Worm (Caenorhabditis elegans): ENCODE results near the gene C08E8.9.

The C08E8.9 gene

DNA sequence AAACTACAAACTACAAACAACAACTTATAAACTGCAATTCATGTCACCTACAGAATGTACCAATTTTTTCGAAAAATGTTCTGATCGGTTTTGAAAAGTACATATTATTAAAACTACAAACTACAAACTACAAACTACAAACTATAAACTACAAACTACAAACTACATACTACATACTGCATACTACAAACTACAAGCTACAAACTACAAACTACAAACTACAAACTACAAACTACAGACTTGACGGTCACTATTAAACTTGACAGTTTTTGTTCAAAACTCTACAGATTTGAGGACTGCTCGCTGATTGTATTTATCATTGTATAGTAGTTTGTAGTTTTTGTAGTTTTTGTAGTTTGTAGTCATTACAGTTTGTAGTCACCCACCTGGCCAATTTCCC lies 10.4 kb upstream of the C08E8.9 start:
- TF ChIP-seq M03D4.4 (tag; optimal IDR thresholded peaks at IDR 0.05) (no peak), sem-2 (GFP tag; optimal IDR thresholded peaks at IDR 0.05) (no peak), ces-1 (GFP tag; optimal IDR thresholded peaks at IDR 0.05) (no peak)

DNA sequence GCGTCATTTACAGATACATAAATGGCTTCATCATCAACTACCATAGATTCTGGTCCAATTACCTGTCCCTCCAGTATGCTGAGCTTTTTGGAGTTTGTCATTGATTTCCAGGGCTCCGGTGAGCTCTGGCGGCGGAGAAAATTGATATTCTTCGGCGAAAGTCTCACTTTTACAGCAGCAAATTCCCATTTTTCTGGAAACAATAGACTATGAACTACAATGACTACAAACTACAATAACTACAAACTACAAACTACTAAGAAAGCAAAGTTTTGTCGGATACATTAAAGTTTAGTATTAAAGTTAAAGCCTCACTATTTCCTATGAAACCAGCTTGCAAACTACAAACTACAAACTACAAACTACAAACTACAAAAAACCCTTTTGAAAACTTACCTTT lies 8.9 kb upstream of the C08E8.9 start, which contains the start of gene C08E8.2:
Gene C08E8.2, minus strand, starts transcription at position 101 of the 400 bp plus-strand sequence.
- no peak for TF ChIP-seq ceh-39 (tag; optimal IDR thresholded peaks at IDR 0.05)
- no peak for TF ChIP-seq mep-1 (tag; optimal IDR thresholded peaks at IDR 0.05)
- TF ChIP-seq nhr-28 (tag; optimal IDR thresholded peaks at IDR 0.05), result no peak
- no peak for TF ChIP-seq drap-1 (GFP tag; optimal IDR thresholded peaks at IDR 0.05)
- no peak for TF ChIP-seq cnd-1 (tag; optimal IDR thresholded peaks at IDR 0.05)
- TF ChIP-seq tbx-8 (GFP tag; optimal IDR thresholded peaks at IDR 0.05), result no peak
- TF ChIP-seq blmp-1 (tag; optimal IDR thresholded peaks at IDR 0.05), result no peak
- no peak for TF ChIP-seq bed-3 (GFP tag; optimal IDR thresholded peaks at IDR 0.05)

DNA sequence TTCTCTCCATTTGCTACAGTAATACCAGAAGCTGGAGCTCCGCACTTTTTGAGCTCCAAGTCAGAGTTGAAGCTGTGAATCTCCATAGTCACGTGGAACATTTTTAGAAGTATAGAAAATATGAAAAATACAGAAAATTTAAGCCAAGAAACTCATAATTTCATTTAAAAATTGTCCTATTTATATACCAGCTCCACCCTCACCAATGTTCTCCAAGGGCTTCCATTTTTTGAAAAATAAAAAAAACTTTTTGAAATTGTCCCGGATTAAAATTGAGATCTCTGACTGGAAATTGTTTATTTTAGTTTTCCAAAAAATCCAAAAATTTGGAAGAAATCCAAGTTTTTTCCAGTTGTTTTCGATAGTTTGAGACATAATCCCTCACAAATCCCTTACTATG lies 4.8 kb upstream of the C08E8.9 start, which contains the start of gene C08E8.5:
Gene C08E8.5, minus strand, starts transcription at position 101 of the 400 bp plus-strand sequence.
- no peak for TF ChIP-seq nhr-76 (tag; optimal IDR thresholded peaks at IDR 0.05)
- no peak for TF ChIP-seq ztf-11 (tag; optimal IDR thresholded peaks at IDR 0.05)
- TF ChIP-seq sem-2 (GFP tag; optimal IDR thresholded peaks at IDR 0.05), result no peak
- TF ChIP-seq cnd-1 (tag; optimal IDR thresholded peaks at IDR 0.05), result no peak
- TF ChIP-seq elt-1 (tag; optimal IDR thresholded peaks at IDR 0.05; ENCODE audit: borderline replicate concordance, insufficient read depth), result no peak
- TF ChIP-seq M03D4.4 (tag; optimal IDR thresholded peaks at IDR 0.05), result no peak
- TF ChIP-seq blmp-1 (tag; optimal IDR thresholded peaks at IDR 0.05), result no peak
- TF ChIP-seq unc-62 (GFP tag; optimal IDR thresholded peaks at IDR 0.05), result no peak
- no peak for TF ChIP-seq sptf-1 (tag; optimal IDR thresholded peaks at IDR 0.05)
- TF ChIP-seq nhr-2 (tag; optimal IDR thresholded peaks at IDR 0.05), result no peak
- TF ChIP-seq nhr-12 (tag; optimal IDR thresholded peaks at IDR 0.05), result no peak
- no peak for TF ChIP-seq unc-39 (tag; optimal IDR thresholded peaks at IDR 0.05)
- no peak for TF ChIP-seq nhr-28 (tag; optimal IDR thresholded peaks at IDR 0.05)
- TF ChIP-seq ham-2 (GFP tag; optimal IDR thresholded peaks at IDR 0.05), result no peak
- TF ChIP-seq nhr-237 (tag; optimal IDR thresholded peaks at IDR 0.05), result no peak
- TF ChIP-seq ceh-83 (GFP tag; optimal IDR thresholded peaks at IDR 0.05), result no peak

DNA sequence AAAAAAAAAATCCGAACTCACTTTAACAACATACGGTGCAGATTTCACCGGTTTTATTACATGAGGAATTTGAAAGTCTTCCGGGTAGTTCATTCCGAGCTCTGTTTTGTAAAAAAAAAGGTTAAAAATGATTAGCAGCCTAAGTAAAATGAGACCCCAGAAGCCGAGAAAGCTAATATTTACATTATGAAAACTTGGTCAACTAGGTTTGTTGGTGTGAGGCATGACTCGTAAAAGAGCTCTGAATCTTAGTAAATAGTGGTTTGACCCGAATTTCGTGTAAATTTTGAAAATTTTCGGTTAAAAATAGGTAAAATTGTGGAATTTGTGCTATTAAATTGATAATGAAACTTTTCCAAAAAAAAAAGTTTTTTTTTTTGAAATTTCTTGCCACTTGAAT lies 2.3 kb upstream of the C08E8.9 start, which contains the start of gene C08E8.1:
Gene C08E8.1, minus strand, starts transcription at position 101 of the 400 bp plus-strand sequence.
- no peak for TF ChIP-seq ham-2 (GFP tag; optimal IDR thresholded peaks at IDR 0.05)
- no peak for TF ChIP-seq unc-39 (tag; optimal IDR thresholded peaks at IDR 0.05)
- no peak for TF ChIP-seq M03D4.4 (tag; optimal IDR thresholded peaks at IDR 0.05)
- no peak for TF ChIP-seq lin-32 (GFP tag; optimal IDR thresholded peaks at IDR 0.05)
- no peak for TF ChIP-seq nhr-2 (tag; optimal IDR thresholded peaks at IDR 0.05)

- TF ChIP-seq lin-32 (GFP tag; optimal IDR thresholded peaks at IDR 0.05), result no peak
- no peak for TF ChIP-seq sptf-1 (tag; optimal IDR thresholded peaks at IDR 0.05)
- no peak for TF ChIP-seq bed-3 (GFP tag; optimal IDR thresholded peaks at IDR 0.05)
- no peak for TF ChIP-seq mab-5 (tag; optimal IDR thresholded peaks at IDR 0.05)
- no peak for TF ChIP-seq unc-120 (tag; optimal IDR thresholded peaks at IDR 0.05; ENCODE audit: poor library complexity, severe bottlenecking)
- no peak for TF ChIP-seq nhr-76 (tag; optimal IDR thresholded peaks at IDR 0.05)
- TF ChIP-seq ces-1 (GFP tag; optimal IDR thresholded peaks at IDR 0.05), result no peak
- no peak for TF ChIP-seq nhr-237 (tag; optimal IDR thresholded peaks at IDR 0.05)
- TF ChIP-seq nhr-2 (tag; optimal IDR thresholded peaks at IDR 0.05), result no peak
- no peak for TF ChIP-seq lin-13 (tag; optimal IDR thresholded peaks at IDR 0.05)
- no peak for TF ChIP-seq unc-62 (GFP tag; optimal IDR thresholded peaks at IDR 0.05)
- TF ChIP-seq nhr-12 (tag; optimal IDR thresholded peaks at IDR 0.05), result no peak
- no peak for TF ChIP-seq flh-1 (GFP tag; optimal IDR thresholded peaks at IDR 0.05)
- TF ChIP-seq sem-2 (GFP tag; optimal IDR thresholded peaks at IDR 0.05), result no peak
- TF ChIP-seq M03D4.4 (tag; optimal IDR thresholded peaks at IDR 0.05), result no peak
- no peak for TF ChIP-seq lsy-2 (tag; optimal IDR thresholded peaks at IDR 0.05)
These were observed 3.7 kb downstream of the C08E8.9 start, which contains the start of gene C08E8.6 for ce11 chrV:18368322-18368721. Gene C08E8.6, minus strand, starts transcription at chrV:18368422.

DNA sequence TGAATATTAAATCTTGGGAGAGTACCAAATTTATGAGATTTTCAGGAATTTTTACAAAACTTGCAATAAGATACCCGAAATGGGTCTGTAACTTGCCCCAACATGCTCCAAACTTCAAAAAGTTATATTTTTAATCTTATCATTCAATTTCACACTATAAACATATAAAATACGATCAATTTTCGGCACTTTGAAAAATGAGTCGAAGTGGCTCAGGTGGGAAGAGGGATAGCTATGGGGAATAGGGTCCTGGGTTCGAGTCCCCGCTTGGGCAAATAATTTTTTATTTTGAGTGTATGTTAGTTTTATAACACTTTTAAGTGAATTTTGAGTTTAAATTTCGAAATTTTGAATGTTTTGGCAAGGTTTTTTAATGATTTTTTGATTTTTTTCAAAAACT lies 6.4 kb downstream of the C08E8.9 start:
- TF ChIP-seq mab-5 (tag; optimal IDR thresholded peaks at IDR 0.05), result no peak
- TF ChIP-seq lsy-2 (tag; optimal IDR thresholded peaks at IDR 0.05), result no peak
- no peak for TF ChIP-seq tbx-8 (GFP tag; optimal IDR thresholded peaks at IDR 0.05)
- no peak for TF ChIP-seq flh-1 (GFP tag; optimal IDR thresholded peaks at IDR 0.05)
- TF ChIP-seq elt-3 (tag; optimal IDR thresholded peaks at IDR 0.05), result no peak
- no peak for TF ChIP-seq ceh-39 (tag; optimal IDR thresholded peaks at IDR 0.05)
- TF ChIP-seq ces-1 (GFP tag; optimal IDR thresholded peaks at IDR 0.05), result no peak
- no peak for TF ChIP-seq nhr-2 (tag; optimal IDR thresholded peaks at IDR 0.05)

All from whole organism, mixed stage, embryonic.